Worm (Caenorhabditis elegans): Measurements from ENCODE around the gene Y43D4A.5.
"Not testable (repeated sequence)": the region's sequence is repeated elsewhere in the genome, so short reads cannot be mapped to it uniquely, and the experiment has no call there.

The Y43D4A.5 gene

DNA sequence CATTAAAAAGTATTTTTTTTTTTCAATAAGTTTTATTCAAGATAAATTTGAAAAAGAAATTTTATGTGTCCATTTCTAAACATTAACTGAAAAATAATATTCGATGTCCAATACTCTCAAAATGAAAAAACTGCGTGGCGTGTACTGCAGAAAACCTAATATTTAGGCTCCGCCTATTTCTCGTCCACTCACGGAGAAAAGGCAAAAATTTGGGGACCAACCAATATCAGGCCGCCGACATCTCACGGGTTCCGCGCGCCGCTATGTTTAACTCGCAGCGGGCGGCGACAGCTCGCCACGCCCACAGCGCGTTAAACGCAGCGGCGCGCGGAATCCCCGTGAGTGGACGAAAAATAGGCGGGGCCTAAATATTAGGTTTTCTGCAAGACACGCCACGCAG, 33.0 kb downstream of the Y43D4A.5 start:
- peak; percentile 30 for TF ChIP-seq aha-1 (tag)
- TF ChIP-seq snpc-1.2 (GFP tag; IDR thresholded peaks at IDR 0.05), result peak; percentile 98
- TF ChIP-seq pha-4 (GFP tag; IDR thresholded peaks at IDR 0.05), result 0 out of 2 replicates have a peak, but pooled peaks have one; percentile 12
- not testable (repeated sequence) for TF ChIP-seq pha-4 (tag; optimal IDR thresholded peaks at IDR 0.05)

DNA sequence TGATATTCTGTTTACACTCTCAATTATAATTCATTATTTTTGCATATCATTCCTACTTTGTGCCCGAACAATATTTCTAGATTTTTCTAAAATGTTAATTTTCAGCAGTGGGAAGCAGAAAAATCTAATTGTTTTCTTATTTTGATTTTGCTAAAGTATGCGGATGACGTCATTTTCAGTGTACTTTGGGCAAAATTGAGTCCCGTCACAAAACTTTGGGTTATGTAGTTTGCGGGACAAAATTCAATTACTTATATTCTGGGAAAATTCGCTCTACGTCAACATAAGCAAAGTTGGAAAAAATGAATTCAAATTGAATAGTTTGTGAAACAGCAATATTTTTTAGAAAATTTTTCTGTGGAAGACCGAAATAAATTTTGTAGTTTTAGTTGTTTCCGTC, 36.6 kb downstream of the Y43D4A.5 start:
- peak; percentile 82 for TF ChIP-seq ces-1 (GFP tag; optimal IDR thresholded peaks at IDR 0.05)
- no peak for TF ChIP-seq F26F4.8 (GFP tag; conservative IDR thresholded peaks at IDR 0.05)

- TF ChIP-seq Y75B8A.6 (GFP tag; IDR thresholded peaks at IDR 0.05), result no peak
- no peak for TF ChIP-seq F49E8.2 (tag; optimal IDR thresholded peaks at IDR 0.05; ENCODE audit: borderline replicate concordance)
- no peak for TF ChIP-seq gei-8 (GFP tag; optimal IDR thresholded peaks at IDR 0.05)
- no peak for TF ChIP-seq snpc-1.2 (GFP tag; IDR thresholded peaks at IDR 0.05)
- TF ChIP-seq spr-1 (tag; optimal IDR thresholded peaks at IDR 0.05), result no peak
- no peak for TF ChIP-seq ama-1 (optimal IDR thresholded peaks at IDR 0.05)
- TF ChIP-seq rbr-2 (tag; optimal IDR thresholded peaks at IDR 0.05), result no peak
- no peak for TF ChIP-seq fos-1 (tag; optimal IDR thresholded peaks at IDR 0.05)
- no peak for TF ChIP-seq nhr-28 (tag; optimal IDR thresholded peaks at IDR 0.05)
- no peak for TF ChIP-seq mdt-29 (GFP tag; IDR thresholded peaks at IDR 0.05)
- TF ChIP-seq nhr-10 (tag; optimal IDR thresholded peaks at IDR 0.05), result no peak
- no peak for TF ChIP-seq daf-16 (GFP tag; optimal IDR thresholded peaks at IDR 0.05)
- no peak for TF ChIP-seq daf-16 (tag; optimal IDR thresholded peaks at IDR 0.05)
- no peak for TF ChIP-seq saeg-2 (GFP tag; IDR thresholded peaks at IDR 0.05)
- TF ChIP-seq snpc-4 (tag; optimal IDR thresholded peaks at IDR 0.05), result no peak
- no peak for TF ChIP-seq mep-1 (tag; optimal IDR thresholded peaks at IDR 0.05)
- no peak for TF ChIP-seq tra-1 (GFP tag; IDR thresholded peaks at IDR 0.05)
Measured at ce11 chrIV:16813825-16814224, 38.3 kb downstream of the Y43D4A.5 start, which contains the start of gene Y116A8A.2. Gene Y116A8A.2 (minus strand): TSS chrIV:16813925.

DNA sequence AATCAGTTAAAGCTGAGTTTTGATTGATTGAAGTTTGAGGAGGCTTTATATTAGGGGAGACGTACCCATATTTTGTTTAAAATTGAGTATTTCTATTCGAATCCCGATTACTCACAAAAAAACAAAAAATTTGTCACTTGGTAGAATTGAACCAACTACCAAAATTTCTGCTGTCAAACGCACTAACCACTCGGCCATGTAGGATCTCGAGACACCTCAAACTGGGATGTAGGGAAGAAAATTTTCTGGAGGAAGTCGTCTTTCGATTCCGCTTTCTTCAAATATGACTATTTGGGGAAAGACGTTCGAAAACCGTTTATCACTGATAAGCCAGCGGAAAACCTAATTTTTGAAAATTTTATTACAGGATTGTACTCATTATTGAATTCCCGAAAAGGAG, 43.0 kb downstream of the Y43D4A.5 start:
- TF ChIP-seq F26F4.8 (GFP tag; conservative IDR thresholded peaks at IDR 0.05), result 0 out of 2 replicates have a peak, but pooled peaks have one; percentile 46
- peak; percentile 97 for TF ChIP-seq snpc-1.2 (GFP tag; IDR thresholded peaks at IDR 0.05)
- TF ChIP-seq madf-5 (GFP tag; IDR thresholded peaks at IDR 0.05), result peak in 1 of 2 experiments; percentile 63; a peak in 1 of 4 replicates

- TF ChIP-seq spr-3 (GFP tag; optimal IDR thresholded peaks at IDR 0.05) (no peak), ZK337.2 (GFP tag; IDR thresholded peaks at IDR 0.05) (no peak), mdl-1 (tag; optimal IDR thresholded peaks at IDR 0.05) (no peak), hmg-1.1 (GFP tag; IDR thresholded peaks at IDR 0.05) (no peak), F44E2.7 (GFP tag; IDR thresholded peaks at IDR 0.05) (no peak), F37D6.2 (tag; optimal IDR thresholded peaks at IDR 0.05) (no peak)
Measured at ce11 chrIV:16822529-16822928, 47.0 kb downstream of the Y43D4A.5 start, which contains the start of gene Y116A8A.4. Gene Y116A8A.4 (plus strand): TSS chrIV:16822829.

ce11 chrIV:16828698-16829097, 53.1 kb downstream of the Y43D4A.5 start, which contains the start of gene Y116A8A.6:
Gene Y116A8A.6 (minus strand): TSS chrIV:16828798.
- no peak for TF ChIP-seq hmg-1.1 (GFP tag; IDR thresholded peaks at IDR 0.05)
- no peak for TF ChIP-seq arid-1 (GFP tag; conservative IDR thresholded peaks at IDR 0.05)
- TF ChIP-seq ceh-32 (tag; optimal IDR thresholded peaks at IDR 0.05; ENCODE audit: poor library complexity), result no peak
- TF ChIP-seq F44E2.7 (GFP tag; IDR thresholded peaks at IDR 0.05), result no peak
- no peak for TF ChIP-seq hlh-11 (tag; optimal IDR thresholded peaks at IDR 0.05)
- TF ChIP-seq ama-1 (optimal IDR thresholded peaks at IDR 0.05), result no peak
- no peak for TF ChIP-seq lsy-2 (tag; optimal IDR thresholded peaks at IDR 0.05)
- no peak for TF ChIP-seq daf-16 (GFP tag; optimal IDR thresholded peaks at IDR 0.05)
- no peak for TF ChIP-seq daf-16 (tag; optimal IDR thresholded peaks at IDR 0.05)
- TF ChIP-seq nhr-6 (tag; optimal IDR thresholded peaks at IDR 0.05), result no peak
- TF ChIP-seq nhr-10 (tag; optimal IDR thresholded peaks at IDR 0.05), result no peak
- TF ChIP-seq ceh-82 (tag; optimal IDR thresholded peaks at IDR 0.05), result no peak
- TF ChIP-seq ctbp-1 (GFP tag; IDR thresholded peaks at IDR 0.05), result no peak
- TF ChIP-seq daf-19 (GFP tag; conservative IDR thresholded peaks at IDR 0.05), result no peak
- TF ChIP-seq cey-2 (tag; optimal IDR thresholded peaks at IDR 0.05; ENCODE audit: borderline replicate concordance, insufficient read depth), result no peak
- no peak for TF ChIP-seq ZK337.2 (GFP tag; IDR thresholded peaks at IDR 0.05)
- no peak for TF ChIP-seq gei-8 (GFP tag; optimal IDR thresholded peaks at IDR 0.05)
- TF ChIP-seq set-16 (GFP tag; IDR thresholded peaks at IDR 0.05), result no peak
- no peak for TF ChIP-seq nhr-111 (GFP tag; optimal IDR thresholded peaks at IDR 0.05)

Measured in whole organism, L4 larva.